Fruit fly (Drosophila melanogaster): ENCODE data around the gene hay.

dm6 chr3L:10680728-10681306, 49.9 kb downstream of the hay start:
- TF ChIP-seq cic (GFP tag; optimal IDR thresholded peaks at IDR 0.05) (peak; percentile 37), Mnt (GFP tag; optimal IDR thresholded peaks at IDR 0.05) (no peak)

Data from whole organism, adult.